Worm (Caenorhabditis elegans) whole organism, L4 larva: Measurements from ENCODE around the gene acd-4.

Experiments used
- daf-12 ChIP-seq: fragments of 150-350 bp; optimal IDR thresholded peaks from 2 replicates; lab custom pipeline; 2014; ENCODE audit warnings: missing biosample characterization, missing genetic modification reagents, missing genetic modification characterization
- unc-62 ChIP-seq, 3 experiments: fragments of 150-350 bp in 1 of 3; sonication (generic microtip); optimal IDR thresholded peaks in 2 of 3; peaks in 1 of 3; 1 replicate in 1 of 3; 2 replicates in 2 of 3; lab custom pipeline; 2014 to 2017; ENCODE audit warnings: missing biosample characterization in 3 of 3, missing genetic modification characterization in 3 of 3, missing genetic modification reagents in 3 of 3, missing genotype in 1 of 3

DNA sequence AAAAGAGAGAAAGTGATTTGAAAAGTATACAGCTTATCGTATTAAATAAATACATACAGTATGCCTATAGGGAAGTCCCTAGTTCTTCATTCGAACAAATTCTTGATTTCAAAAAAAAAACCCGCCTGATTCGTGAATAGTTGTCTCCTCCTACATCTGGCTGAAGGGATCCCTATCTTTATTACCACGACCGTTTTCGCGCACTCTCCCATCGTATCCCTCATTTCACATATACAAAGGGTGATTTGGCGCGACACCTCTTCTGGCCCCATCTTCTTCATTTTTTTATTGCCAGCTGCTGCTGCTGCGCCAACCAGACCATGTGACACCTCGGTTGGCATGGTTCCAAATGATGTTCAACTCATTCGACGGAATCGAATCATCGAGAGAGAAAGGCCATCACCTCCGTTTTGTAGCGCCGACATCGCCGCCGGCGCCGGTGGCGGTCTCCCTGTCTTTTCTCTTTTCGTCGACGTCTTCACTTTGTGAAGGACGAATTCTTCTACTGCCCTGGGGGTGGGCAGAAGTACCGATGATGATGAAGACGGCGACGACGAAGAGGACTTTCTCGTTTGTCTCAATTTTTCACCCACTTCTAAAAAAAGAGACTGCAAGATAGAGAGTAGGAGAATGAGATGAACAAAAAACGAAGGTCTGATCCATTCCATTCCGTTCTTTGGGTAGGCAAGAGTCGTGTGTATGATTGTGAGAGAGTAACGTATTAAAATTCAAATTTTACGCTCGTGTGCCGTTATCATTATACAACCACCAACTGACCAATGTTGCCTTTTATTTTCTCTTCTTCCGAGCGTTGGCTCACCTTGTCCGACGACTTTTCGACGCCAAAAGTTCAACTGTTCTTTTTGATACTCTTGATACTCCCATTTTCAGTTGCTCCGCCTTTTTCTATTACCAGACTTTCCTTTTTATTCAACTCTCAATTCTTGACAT is 24.3 kb downstream of the acd-4 start:
- peak in 1 of 2 experiments; percentile 70 for TF ChIP-seq unc-62 (GFP tag; optimal IDR thresholded peaks at IDR 0.05 in 1 of 2; lab: Kevin White, UChicago)
- TF ChIP-seq unc-62 (tag; optimal IDR thresholded peaks at IDR 0.05; lab: Kevin White, UChicago), result no peak
- no peak for TF ChIP-seq daf-12 (tag; lab: Kevin White, UChicago)
